Fruit fly (Drosophila melanogaster) whole organism, pupa: ENCODE results near the gene Chsy.

ENCODE experiments used
- CG10348 ChIP-seq: fragments of 200-800 bp; sonication (Bioruptor generic); IDR thresholded peaks from 2 replicates; pipeline ENCODE4 v1.3.6; 2022; ENCODE audit warnings: missing biosample characterization, missing genetic modification characterization
- CG12605 ChIP-seq: fragments of 200-800 bp; sonication (Bioruptor generic); IDR thresholded peaks from 2 replicates; pipeline ENCODE4 v1.3.6; 2022; ENCODE audit warnings: missing biosample characterization, missing genetic modification characterization
- CG13204 ChIP-seq: fragments of 200-800 bp; sonication (Bioruptor generic); optimal IDR thresholded peaks from 2 replicates; lab custom pipeline; 2018; ENCODE audit warnings: missing biosample characterization, mild to moderate bottlenecking, missing genetic modification characterization, moderate library complexity
- CG14655 ChIP-seq: fragments of 200-800 bp; sonication (Bioruptor generic); optimal IDR thresholded peaks from 3 replicates; lab custom pipeline; 2017; ENCODE audit warnings: mild to moderate bottlenecking, missing biosample characterization, missing genetic modification reagents, missing genetic modification characterization
- CG15710 ChIP-seq: fragments of 200-800 bp; sonication (Bioruptor generic); optimal IDR thresholded peaks from 2 replicates; lab custom pipeline; 2018; ENCODE audit warnings: missing biosample characterization, mild to moderate bottlenecking, missing genetic modification characterization, moderate library complexity
- CG17806 ChIP-seq: fragments of 200-800 bp; sonication (Bioruptor generic); optimal IDR thresholded peaks from 2 replicates; lab custom pipeline; 2018; ENCODE audit warnings: missing biosample characterization, mild to moderate bottlenecking, missing genetic modification characterization, moderate library complexity
- CG32121 ChIP-seq: fragments of 200-800 bp; sonication (Bioruptor generic); IDR thresholded peaks from 2 replicates; pipeline ENCODE4 v1.3.6; 2022; ENCODE audit warnings: missing biosample characterization, missing genetic modification characterization
- CG34367 ChIP-seq: fragments of 200-800 bp; sonication (Bioruptor generic); optimal IDR thresholded peaks from 2 replicates; lab custom pipeline; 2018; ENCODE audit warnings: missing biosample characterization, mild to moderate bottlenecking, missing genetic modification characterization
- CG4496 ChIP-seq: fragments of 200-800 bp; sonication (Bioruptor generic); IDR thresholded peaks from 3 replicates; pipeline ENCODE4 v1.3.6; 2022; ENCODE audit warnings: missing biosample characterization, missing genetic modification characterization
- CG8159 ChIP-seq: fragments of 200-800 bp; sonication (Bioruptor generic); optimal IDR thresholded peaks from 3 replicates; lab custom pipeline; 2018; ENCODE audit warnings: missing biosample characterization, mild to moderate bottlenecking, missing genetic modification characterization, moderate library complexity
- CG8301 ChIP-seq: fragments of 200-800 bp; sonication (Bioruptor generic); optimal IDR thresholded peaks from 2 replicates; lab custom pipeline; 2018; ENCODE audit warnings: missing biosample characterization, mild to moderate bottlenecking, missing genetic modification characterization
- CG9948 ChIP-seq: fragments of 200-800 bp; sonication (Bioruptor generic); optimal IDR thresholded peaks from 2 replicates; lab custom pipeline; 2018; ENCODE audit warnings: missing biosample characterization, mild to moderate bottlenecking, missing genetic modification characterization, moderate library complexity
- D1 ChIP-seq: fragments of 200-800 bp; sonication (Bioruptor generic); optimal IDR thresholded peaks from 2 replicates; lab custom pipeline; 2018; ENCODE audit warnings: missing biosample characterization, mild to moderate bottlenecking, missing genetic modification characterization, moderate library complexity
- EcR ChIP-seq: fragments of 200-800 bp; sonication (Bioruptor generic); optimal IDR thresholded peaks from 3 replicates; lab custom pipeline; 2019; ENCODE audit warnings: missing biosample characterization, missing genetic modification characterization, mild to moderate bottlenecking, moderate library complexity, missing genetic modification reagents
- Ets98B ChIP-seq: fragments of 200-800 bp; sonication (Bioruptor generic); IDR thresholded peaks from 2 replicates; pipeline ENCODE4 v1.3.6; 2022; ENCODE audit warnings: missing biosample characterization, missing genetic modification characterization
- Pif1A ChIP-seq: fragments of 200-800 bp; sonication (Bioruptor generic); optimal IDR thresholded peaks from 3 replicates; lab custom pipeline; 2016; ENCODE audit warnings: missing biosample characterization, missing genetic modification characterization
- Pif1B ChIP-seq: fragments of 200-800 bp; sonication (Bioruptor generic); optimal IDR thresholded peaks from 3 replicates; lab custom pipeline; 2016; ENCODE audit warnings: missing biosample characterization, missing genetic modification characterization
- Snoo ChIP-seq: fragments of 200-800 bp; sonication (Bioruptor generic); optimal IDR thresholded peaks from 3 replicates; lab custom pipeline; 2017; ENCODE audit warnings: missing biosample characterization, mild to moderate bottlenecking, missing genetic modification characterization, inconsistent platforms
- fd96Ca ChIP-seq: fragments of 200-800 bp; sonication (Bioruptor generic); IDR thresholded peaks from 3 replicates; pipeline ENCODE4 v1.3.6; 2022; ENCODE audit warnings: missing biosample characterization, missing genetic modification characterization
- gl ChIP-seq: fragments of 200-800 bp; sonication (Bioruptor generic); optimal IDR thresholded peaks from 2 replicates; lab custom pipeline; 2018; ENCODE audit warnings: missing biosample characterization, mild to moderate bottlenecking, missing genetic modification characterization
- rn ChIP-seq: fragments of 200-800 bp; sonication (Bioruptor generic); IDR thresholded peaks from 2 replicates; pipeline ENCODE4 v1.3.6; 2022; ENCODE audit warnings: missing biosample characterization, missing genetic modification characterization

Chsy gene

DNA sequence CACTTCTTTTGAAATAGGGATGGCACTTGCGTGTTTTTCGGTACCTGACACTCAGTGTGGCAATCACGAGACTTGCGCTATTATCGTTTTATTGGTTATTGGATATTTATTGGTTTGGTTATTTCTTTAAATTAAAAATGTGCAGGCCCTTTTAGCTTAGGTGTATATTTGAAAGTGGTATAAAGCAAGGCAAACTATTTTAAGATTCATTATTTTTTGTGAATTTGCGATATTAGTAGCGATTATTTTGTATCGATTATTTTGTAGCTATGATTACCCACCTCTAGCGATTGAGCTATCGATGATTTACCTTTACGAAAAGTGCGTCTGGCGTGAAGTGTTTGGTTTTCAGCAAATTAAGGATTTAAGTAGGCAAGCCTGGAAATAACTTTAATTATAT lies 10.5 kb downstream of the Chsy start, which contains the start of the genes CG9215 and CG8097:
TSS of gene CG9215 (minus strand) at position 22 of the 400 bp plus-strand sequence.
TSS of gene CG8097 (plus strand) at position 307 of the 400 bp plus-strand sequence.
- no peak for TF ChIP-seq Ets98B
- TF ChIP-seq Pif1A (GFP tag; lab: Kevin White, UChicago), result no peak
- no peak for TF ChIP-seq CG8159 (tag; lab: Kevin White, UChicago)
- TF ChIP-seq CG13204 (GFP tag; lab: Kevin White, UChicago), result no peak
- TF ChIP-seq CG17806 (tag; lab: Kevin White, UChicago), result no peak
- peak; percentile 27 for TF ChIP-seq CG15710 (tag; lab: Kevin White, UChicago)
- peak; percentile 7 for TF ChIP-seq CG9948 (tag; lab: Kevin White, UChicago)
- TF ChIP-seq Snoo, result no peak
- no peak for TF ChIP-seq CG32121 (GFP tag; lab: Robert Waterston, UW)

DNA sequence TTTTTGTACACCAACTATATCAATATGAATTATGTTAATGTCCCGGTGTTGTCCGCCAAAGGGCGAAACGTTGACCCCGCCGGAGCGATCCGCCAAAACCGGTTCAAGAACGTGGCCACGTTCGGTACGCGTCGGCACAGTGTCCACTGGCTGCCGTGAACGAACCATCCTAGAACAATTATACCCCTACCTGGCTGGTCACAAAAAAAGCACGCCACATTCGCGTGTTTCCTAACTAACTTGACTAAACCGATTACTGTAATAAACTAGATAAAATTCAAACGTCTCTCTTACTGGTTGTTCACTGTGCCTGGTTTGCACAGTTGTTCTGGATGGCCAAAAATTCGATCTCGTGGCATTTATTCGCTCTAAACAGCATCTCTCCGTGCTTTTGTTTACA lies 13.8 kb downstream of the Chsy start:
- TF ChIP-seq CG17806 (tag; lab: Kevin White, UChicago) (peak; percentile 87), CG14655 (GFP tag; lab: Kevin White, UChicago) (no peak), CG13204 (GFP tag; lab: Kevin White, UChicago) (no peak), rn (GFP tag; lab: Robert Waterston, UW) (peak; percentile 79; the same call in 1 of the 2 replicates), Ets98B (peak; percentile 93), CG4496 (GFP tag; lab: Robert Waterston, UW) (peak; percentile 97), EcR (GFP tag; lab: Kevin White, UChicago) (peak; percentile 84), fd96Ca (peak; percentile 96), CG9948 (tag; lab: Kevin White, UChicago) (peak; percentile 89), Pif1A (GFP tag; lab: Kevin White, UChicago) (peak; percentile 96), CG10348 (GFP tag; lab: Robert Waterston, UW) (peak; percentile 34; the same call in 1 of the 2 replicates), CG34367 (tag; lab: Kevin White, UChicago) (peak; percentile 90), gl (tag; lab: Kevin White, UChicago) (peak; percentile 87), CG32121 (GFP tag; lab: Robert Waterston, UW) (peak; percentile 91), CG8159 (tag; lab: Kevin White, UChicago) (peak; percentile 84), CG12605 (peak; percentile 87), CG8301 (tag; lab: Kevin White, UChicago) (peak; percentile 92), CG15710 (tag; lab: Kevin White, UChicago) (peak; percentile 91), Pif1B (GFP tag; lab: Kevin White, UChicago) (peak; percentile 95), D1 (tag; lab: Kevin White, UChicago) (peak; percentile 61), Snoo (peak; percentile 96)

DNA sequence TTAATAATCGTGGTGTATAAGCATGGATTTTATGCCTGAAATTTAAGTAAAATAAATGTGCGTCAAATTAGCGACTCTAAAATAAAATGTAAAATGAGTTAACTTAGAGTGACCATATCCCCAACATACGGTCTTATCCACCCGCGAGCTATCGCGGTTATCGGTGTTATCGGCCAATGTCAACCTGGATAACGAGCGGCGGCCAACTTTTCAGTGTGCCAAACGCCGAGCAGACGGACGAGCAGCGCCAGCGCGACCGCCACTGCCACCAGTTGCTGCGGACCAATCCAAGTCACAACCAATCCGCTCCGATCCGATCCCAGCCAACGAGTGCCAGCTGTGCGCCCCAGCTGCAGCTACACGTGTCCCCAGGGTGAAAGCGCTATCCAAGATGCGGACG lies 15.3 kb downstream of the Chsy start, which contains the start of the genes cerv and CG7872:
TSS of gene cerv (minus strand) at position 129 of the 400 bp plus-strand sequence.
TSS of gene CG7872 (plus strand) at position 163 of the 400 bp plus-strand sequence.
- TF ChIP-seq CG34367 (tag; lab: Kevin White, UChicago) (no peak), Pif1B (GFP tag; lab: Kevin White, UChicago) (no peak), rn (GFP tag; lab: Robert Waterston, UW) (no peak), Snoo (no peak), CG4496 (GFP tag; lab: Robert Waterston, UW) (peak; percentile 63; the same call in 2 of the 3 replicates)

DNA sequence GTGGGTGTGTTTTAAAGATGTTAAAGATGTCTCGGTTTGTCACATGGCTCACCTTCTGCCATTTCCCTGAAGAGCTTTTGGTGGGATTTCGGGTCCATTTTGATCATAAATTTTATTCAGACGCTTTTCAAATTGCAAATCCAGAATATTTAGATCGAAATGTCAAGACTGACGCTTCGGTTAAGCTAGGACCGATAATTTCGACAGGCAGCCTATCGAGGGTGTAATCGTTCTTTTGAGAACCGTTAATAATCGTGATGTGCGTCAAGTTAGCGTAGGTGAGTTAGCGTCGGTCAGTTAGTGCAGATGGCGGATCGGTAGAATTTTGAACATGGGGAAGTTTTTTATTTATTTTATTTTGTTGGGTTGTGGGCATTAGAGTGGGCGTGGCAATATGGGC lies 17.8 kb downstream of the Chsy start, which contains the start of gene CG42299:
TSS of gene CG42299 (minus strand) at position 127 of the 400 bp plus-strand sequence.
- TF ChIP-seq fd96Ca (no peak), rn (GFP tag; lab: Robert Waterston, UW) (no peak), CG9948 (tag; lab: Kevin White, UChicago) (no peak), CG34367 (tag; lab: Kevin White, UChicago) (no peak), CG10348 (GFP tag; lab: Robert Waterston, UW) (no peak), CG14655 (GFP tag; lab: Kevin White, UChicago) (no peak), gl (tag; lab: Kevin White, UChicago) (no peak), Pif1A (GFP tag; lab: Kevin White, UChicago) (no peak), Snoo (no peak), CG8159 (tag; lab: Kevin White, UChicago) (no peak), CG17806 (tag; lab: Kevin White, UChicago) (no peak), Pif1B (GFP tag; lab: Kevin White, UChicago) (no peak)

DNA sequence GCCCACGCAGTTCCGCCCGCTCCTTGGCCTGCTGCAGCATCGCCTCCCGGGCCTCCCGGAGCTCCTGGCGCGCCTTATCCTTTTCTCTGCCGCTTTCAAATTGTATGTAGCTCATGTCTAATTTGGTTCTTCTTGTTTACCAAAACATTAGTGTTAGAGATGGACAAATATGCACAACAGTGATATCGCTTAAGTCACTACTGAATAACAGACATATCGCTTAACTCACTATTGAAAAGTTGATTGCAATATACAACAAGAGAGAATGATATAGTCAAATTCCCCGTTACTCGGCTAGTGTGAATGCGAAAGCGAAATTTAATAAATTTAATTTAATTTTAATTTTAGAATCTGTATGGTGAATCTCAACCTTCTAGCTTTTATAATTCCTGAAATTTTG lies 18.9 kb downstream of the Chsy start, which contains the start of gene CG9213:
TSS of gene CG9213 (minus strand) at position 152 of the 400 bp plus-strand sequence.
- TF ChIP-seq CG4496 (GFP tag; lab: Robert Waterston, UW), result 0 out of 3 replicates have a peak, but pooled peaks have one; percentile 28
- no peak for TF ChIP-seq gl (tag; lab: Kevin White, UChicago)

DNA sequence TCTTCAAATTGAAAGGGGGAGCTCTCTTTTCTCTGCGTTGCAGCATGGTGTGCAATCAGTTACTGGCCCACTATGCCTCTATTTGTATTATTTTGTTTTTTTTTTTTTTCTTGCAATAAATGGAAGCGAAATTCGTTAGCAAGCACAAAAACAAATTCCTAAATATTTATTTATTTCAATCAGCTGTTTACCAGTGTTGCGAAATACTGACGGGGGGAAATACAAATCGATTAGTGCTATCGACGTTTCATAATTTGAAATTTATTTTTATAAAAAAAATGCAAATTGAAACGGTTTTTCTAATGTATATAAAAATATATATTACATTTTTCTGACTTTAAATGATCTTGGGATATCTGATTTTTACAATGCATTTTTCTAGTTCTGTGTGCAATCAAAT lies 21.4 kb downstream of the Chsy start, which contains the start of gene CG15643:
TSS of gene CG15643 (minus strand) at position 211 of the 400 bp plus-strand sequence.
- no peak for TF ChIP-seq Snoo
- TF ChIP-seq CG14655 (GFP tag; lab: Kevin White, UChicago), result no peak
- no peak for TF ChIP-seq D1 (tag; lab: Kevin White, UChicago)
- TF ChIP-seq Ets98B, result no peak
- no peak for TF ChIP-seq CG8159 (tag; lab: Kevin White, UChicago)
